Worm (Caenorhabditis elegans) whole organism, L2 larva: Measurements from ENCODE around the gene rpl-3.

Experiments used
- C34F6.9 ChIP-seq: fragments of 150-350 bp; optimal IDR thresholded peaks from 2 replicates; lab custom pipeline; 2014; ENCODE audit warnings: missing biosample characterization, missing genetic modification characterization
- F13H6.1 ChIP-seq: sonication (generic microtip); optimal IDR thresholded peaks from 2 replicates; lab custom pipeline; 2016; ENCODE audit warnings: missing genetic modification characterization, missing compliant biosample characterization
- Y55F3AM.14 ChIP-seq: fragments of 200-800 bp; sonication (Bioruptor generic); optimal IDR thresholded peaks from 2 replicates; lab custom pipeline; 2018; ENCODE audit warnings: mild to moderate bottlenecking, missing genetic modification characterization, missing compliant biosample characterization
- ZK546.5 ChIP-seq: sonication (generic microtip); optimal IDR thresholded peaks from 2 replicates; lab custom pipeline; 2017; ENCODE audit warnings: missing biosample characterization, missing genetic modification characterization
- alr-1 ChIP-seq: fragments of 150-350 bp; optimal IDR thresholded peaks from 2 replicates; lab custom pipeline; 2014; ENCODE audit warnings: missing biosample characterization, missing genetic modification characterization
- aly-2 ChIP-seq: fragments of 150-350 bp; optimal IDR thresholded peaks from 2 replicates; lab custom pipeline; 2014; ENCODE audit warnings: missing biosample characterization, missing genetic modification characterization
- ama-1 ChIP-seq: fragments of 150-350 bp; optimal IDR thresholded peaks from 2 replicates; lab custom pipeline; 2018; ENCODE audit warnings: inconsistent platforms
- blmp-1 ChIP-seq: sonication (generic microtip); optimal IDR thresholded peaks from 2 replicates; lab custom pipeline; 2017; ENCODE audit warnings: missing genetic modification characterization, mild to moderate bottlenecking, missing compliant biosample characterization, antibody characterized with exemption, moderate library complexity; ENCODE audit not compliant: insufficient read depth
- ceh-16 ChIP-seq: fragments of 150-350 bp; optimal IDR thresholded peaks from 2 replicates; lab custom pipeline; 2014; ENCODE audit warnings: missing biosample characterization, missing genetic modification characterization
- ceh-82 ChIP-seq: fragments of 150-350 bp; optimal IDR thresholded peaks from 2 replicates; lab custom pipeline; 2014; ENCODE audit warnings: missing biosample characterization, missing genetic modification characterization
- crh-2 ChIP-seq: sonication (generic microtip); optimal IDR thresholded peaks from 2 replicates; lab custom pipeline; 2017; ENCODE audit warnings: missing biosample characterization, missing genetic modification characterization
- dmd-4 ChIP-seq: sonication (generic microtip); optimal IDR thresholded peaks from 2 replicates; lab custom pipeline; 2017; ENCODE audit warnings: missing biosample characterization, missing genetic modification characterization
- egl-27 ChIP-seq: sonication (generic microtip); optimal IDR thresholded peaks from 3 replicates; lab custom pipeline; 2017; ENCODE audit warnings: missing biosample characterization, missing genetic modification reagents, missing genetic modification characterization
- elt-1 ChIP-seq: fragments of 150-350 bp; optimal IDR thresholded peaks from 2 replicates; lab custom pipeline; 2014; ENCODE audit warnings: missing biosample characterization, missing genetic modification characterization
- elt-3 ChIP-seq: sonication (generic microtip); optimal IDR thresholded peaks from 2 replicates; lab custom pipeline; 2017; ENCODE audit warnings: missing biosample characterization, missing genetic modification characterization
- fos-1 ChIP-seq: fragments of 150-350 bp; optimal IDR thresholded peaks from 2 replicates; lab custom pipeline; 2014; ENCODE audit warnings: missing biosample characterization, missing genetic modification characterization
- gmeb-1 ChIP-seq: fragments of 150-350 bp; optimal IDR thresholded peaks from 2 replicates; lab custom pipeline; 2014; ENCODE audit warnings: missing biosample characterization, missing genetic modification characterization
- lin-13 ChIP-seq: fragments of 150-350 bp; optimal IDR thresholded peaks from 2 replicates; lab custom pipeline; 2014; ENCODE audit warnings: missing biosample characterization, missing genetic modification reagents, missing genetic modification characterization
- lsy-2 ChIP-seq, 2 experiments: fragments of 150-350 bp in 1 of 2; sonication (generic microtip) in 1 of 2; optimal IDR thresholded peaks; 2 replicates each; lab custom pipeline; 2014 to 2017; ENCODE audit warnings: missing biosample characterization in 2 of 2, missing genetic modification characterization in 2 of 2
- mbf-1 ChIP-seq: sonication (generic microtip); optimal IDR thresholded peaks from 2 replicates; lab custom pipeline; 2017; ENCODE audit warnings: missing biosample characterization, missing genetic modification characterization
- mdl-1 ChIP-seq, 2 experiments: fragments of 150-350 bp in 1 of 2; sonication (generic microtip) in 1 of 2; optimal IDR thresholded peaks; 2 replicates each; lab custom pipeline; 2017; ENCODE audit warnings: missing biosample characterization in 2 of 2, missing genetic modification characterization in 2 of 2
- nhr-10 ChIP-seq: sonication (generic microtip); optimal IDR thresholded peaks from 2 replicates; lab custom pipeline; 2017; ENCODE audit warnings: missing biosample characterization, missing genetic modification characterization
- nhr-11 ChIP-seq: fragments of 150-350 bp; optimal IDR thresholded peaks from 2 replicates; lab custom pipeline; 2014; ENCODE audit warnings: missing biosample characterization, missing genetic modification characterization
- nhr-129 ChIP-seq: fragments of 150-350 bp; optimal IDR thresholded peaks from 2 replicates; lab custom pipeline; 2014; ENCODE audit warnings: missing biosample characterization, missing genetic modification characterization
- nhr-21 ChIP-seq: fragments of 150-350 bp; optimal IDR thresholded peaks from 2 replicates; lab custom pipeline; 2014; ENCODE audit warnings: missing biosample characterization, missing genetic modification characterization
- nhr-25 ChIP-seq: fragments of 150-350 bp; sonication (generic microtip); optimal IDR thresholded peaks from 3 replicates; lab custom pipeline; 2014; ENCODE audit warnings: missing biosample characterization, missing genetic modification characterization
- nhr-6 ChIP-seq: fragments of 150-350 bp; optimal IDR thresholded peaks from 2 replicates; lab custom pipeline; 2014; ENCODE audit warnings: missing biosample characterization, missing genetic modification characterization
- sem-4 ChIP-seq: fragments of 150-350 bp; optimal IDR thresholded peaks from 2 replicates; lab custom pipeline; 2014; ENCODE audit warnings: missing biosample characterization, missing genetic modification reagents, missing genetic modification characterization
- skn-1 ChIP-seq: sonication (generic microtip); optimal IDR thresholded peaks from 2 replicates; lab custom pipeline; 2017; ENCODE audit warnings: missing biosample characterization, missing genetic modification characterization
- sma-3 ChIP-seq: sonication (generic microtip); optimal IDR thresholded peaks from 2 replicates; lab custom pipeline; 2016; ENCODE audit warnings: missing genetic modification reagents, missing genetic modification characterization, missing compliant biosample characterization
- sma-9 ChIP-seq, 2 experiments: fragments of 150-350 bp in 1 of 2; sonication (generic microtip) in 1 of 2; optimal IDR thresholded peaks; 2 replicates each; lab custom pipeline; 2014 to 2016; ENCODE audit warnings: missing genetic modification characterization in 2 of 2, mild to moderate bottlenecking in 1 of 2, missing biosample characterization in 1 of 2, missing compliant biosample characterization in 1 of 2, missing genetic modification reagents in 1 of 2, moderate library complexity in 1 of 2
- snpc-4 ChIP-seq: fragments of 150-350 bp; optimal IDR thresholded peaks from 2 replicates; lab custom pipeline; 2014; ENCODE audit warnings: missing biosample characterization, missing genetic modification characterization
- unc-39 ChIP-seq: fragments of 150-350 bp; optimal IDR thresholded peaks from 2 replicates; lab custom pipeline; 2014; ENCODE audit warnings: missing biosample characterization, missing genetic modification characterization
- unc-55 ChIP-seq: fragments of 150-350 bp; sonication (generic microtip); optimal IDR thresholded peaks from 3 replicates; lab custom pipeline; 2014; ENCODE audit warnings: missing biosample characterization, missing genetic modification reagents, missing genetic modification characterization
- unc-62 ChIP-seq: fragments of 150-350 bp; optimal IDR thresholded peaks from 2 replicates; lab custom pipeline; 2014; ENCODE audit warnings: missing biosample characterization, missing genetic modification reagents, missing genetic modification characterization
- zag-1 ChIP-seq: fragments of 150-350 bp; optimal IDR thresholded peaks from 2 replicates; lab custom pipeline; 2014; ENCODE audit warnings: missing biosample characterization, missing genetic modification characterization
- ztf-1 ChIP-seq: fragments of 200-800 bp; sonication (Bioruptor generic); conservative IDR thresholded peaks from 2 replicates; pipeline ENCODE4 v1.3.6; 2022; ENCODE audit warnings: missing genetic modification characterization, missing compliant biosample characterization

The rpl-3 gene

DNA sequence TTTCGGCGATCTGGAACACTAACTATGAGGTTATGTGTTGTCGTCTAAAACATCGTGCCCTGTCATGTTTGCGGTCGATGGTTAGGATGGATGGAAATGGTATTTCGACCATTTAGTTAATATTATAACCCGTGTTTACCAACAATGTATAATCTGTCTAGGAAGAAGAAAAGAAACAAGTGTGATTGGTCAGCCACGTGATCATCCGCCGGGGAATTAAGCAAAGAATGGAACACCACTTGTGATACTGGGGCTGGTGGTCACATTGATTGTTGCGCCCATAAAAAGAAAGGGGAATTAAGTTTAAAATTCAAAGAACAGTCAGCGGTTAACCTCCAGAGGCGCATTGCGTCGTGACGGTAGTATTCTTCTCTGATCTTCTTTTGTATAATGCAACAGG lies 8.0 kb downstream of the rpl-3 start:
- TF ChIP-seq nhr-10 (no peak), nhr-21 (tag; lab: Kevin White, UChicago) (peak; percentile 29), sma-9 (GFP tag; optimal IDR thresholded peaks at IDR 0.05; lab: Kevin White, UChicago) (peak; percentile 86), sma-9 (tag; optimal IDR thresholded peaks at IDR 0.05; lab: Kevin White, UChicago) (no peak), crh-2 (tag; lab: Kevin White, UChicago) (peak; percentile 48), sem-4 (tag; lab: Kevin White, UChicago) (no peak), snpc-4 (tag; lab: Kevin White, UChicago) (no peak), nhr-25 (tag; lab: Kevin White, UChicago) (peak; percentile 85), lsy-2 (tag; optimal IDR thresholded peaks at IDR 0.05; lab: Kevin White, UChicago) (peak in 1 of 2 experiments; percentile 15), sma-3 (peak; percentile 54), nhr-6 (tag; lab: Kevin White, UChicago) (peak; percentile 53), nhr-129 (tag; lab: Kevin White, UChicago) (peak; percentile 36)

DNA sequence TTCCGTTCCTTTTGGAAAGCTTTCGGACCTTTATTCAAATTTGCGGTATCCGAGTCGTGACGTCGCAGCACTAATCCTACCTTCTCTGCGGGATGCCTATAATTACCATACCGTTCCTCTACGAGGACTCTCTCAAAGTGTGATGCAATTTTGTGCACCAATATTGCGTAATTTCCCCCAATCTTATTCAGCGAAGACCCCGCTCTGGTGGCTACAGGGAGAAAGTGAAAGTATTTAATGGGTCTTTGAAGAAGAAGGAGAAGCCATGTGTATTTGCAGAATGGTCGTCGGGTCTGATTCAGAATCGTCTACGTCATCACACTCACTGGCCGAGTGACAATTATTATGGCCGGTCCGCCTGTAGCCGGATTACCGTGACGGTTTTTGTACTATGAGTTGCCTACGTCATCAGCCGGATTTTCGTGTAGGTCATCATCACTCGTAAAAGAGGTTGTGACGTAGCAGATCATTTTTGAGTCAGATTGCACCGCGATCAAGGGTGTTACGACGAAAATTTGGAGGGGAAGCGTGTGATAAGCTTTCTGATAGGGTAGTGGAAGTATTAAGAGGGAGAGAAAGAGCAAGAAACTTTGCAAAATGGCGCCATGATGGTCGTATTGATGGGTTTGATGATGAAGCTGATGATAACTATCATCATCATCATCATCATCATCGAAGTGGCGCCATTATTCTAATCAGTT lies 8.7 kb downstream of the rpl-3 start:
- TF ChIP-seq blmp-1 (tag; lab: Kevin White, UChicago) (peak; percentile 36), sma-3 (no peak), mbf-1 (tag; lab: Kevin White, UChicago) (no peak), sma-9 (GFP tag; optimal IDR thresholded peaks at IDR 0.05; lab: Kevin White, UChicago) (peak; percentile 36), sma-9 (tag; optimal IDR thresholded peaks at IDR 0.05; lab: Kevin White, UChicago) (no peak), lsy-2 (tag; optimal IDR thresholded peaks at IDR 0.05; lab: Kevin White, UChicago) (no peak), egl-27 (tag; lab: Kevin White, UChicago) (no peak), zag-1 (tag; lab: Kevin White, UChicago) (no peak), ZK546.5 (tag; lab: Kevin White, UChicago) (no peak), lin-13 (GFP tag; lab: Kevin White, UChicago) (no peak), ceh-82 (tag; lab: Kevin White, UChicago) (no peak), snpc-4 (tag; lab: Kevin White, UChicago) (no peak), unc-62 (GFP tag; lab: Kevin White, UChicago) (no peak), alr-1 (tag; lab: Kevin White, UChicago) (no peak), dmd-4 (tag; lab: Kevin White, UChicago) (no peak), crh-2 (tag; lab: Kevin White, UChicago) (peak; percentile 7), fos-1 (tag; lab: Kevin White, UChicago) (peak; percentile 51), nhr-25 (tag; lab: Kevin White, UChicago) (peak; percentile 58)

DNA sequence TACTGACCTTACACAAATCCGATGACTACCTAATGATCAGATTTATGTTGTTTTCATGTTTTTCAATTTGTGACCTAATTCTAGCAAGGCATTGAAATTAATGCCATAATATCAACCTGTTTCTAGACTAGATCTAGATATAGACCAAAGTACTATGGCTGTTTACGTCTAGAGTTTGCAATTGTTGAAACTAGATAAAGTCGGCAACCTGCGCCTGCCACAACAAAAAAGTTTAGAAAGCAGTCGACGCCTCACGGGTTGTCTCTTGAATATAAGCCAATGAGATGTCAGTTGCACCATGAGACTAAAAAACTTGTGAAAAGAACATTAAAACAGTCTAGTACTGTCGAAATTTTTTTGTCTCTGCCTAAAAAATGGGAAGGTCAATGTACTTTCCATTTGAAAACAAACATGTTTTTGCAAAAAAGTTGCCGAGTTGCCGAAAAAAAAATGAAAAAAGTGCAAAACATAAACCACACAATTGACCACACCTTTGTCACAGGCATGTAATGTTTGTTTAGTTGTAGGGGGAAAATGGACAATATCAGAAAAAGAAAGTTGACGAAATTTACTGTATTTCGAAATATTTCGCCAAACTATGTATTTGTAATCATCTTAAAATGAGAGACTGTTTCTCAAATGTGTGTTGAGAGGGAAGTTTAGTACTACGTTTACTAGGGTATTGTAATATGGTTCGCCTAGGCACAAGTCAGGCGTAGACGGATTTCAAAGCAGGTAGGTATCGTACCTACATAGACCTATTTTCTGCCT lies 11.5 kb downstream of the rpl-3 start:
- TF ChIP-seq snpc-4 (tag; lab: Kevin White, UChicago) (peak; percentile 16), nhr-129 (tag; lab: Kevin White, UChicago) (peak; percentile 55), mdl-1 (tag; optimal IDR thresholded peaks at IDR 0.05; lab: Kevin White, UChicago) (no peak)

DNA sequence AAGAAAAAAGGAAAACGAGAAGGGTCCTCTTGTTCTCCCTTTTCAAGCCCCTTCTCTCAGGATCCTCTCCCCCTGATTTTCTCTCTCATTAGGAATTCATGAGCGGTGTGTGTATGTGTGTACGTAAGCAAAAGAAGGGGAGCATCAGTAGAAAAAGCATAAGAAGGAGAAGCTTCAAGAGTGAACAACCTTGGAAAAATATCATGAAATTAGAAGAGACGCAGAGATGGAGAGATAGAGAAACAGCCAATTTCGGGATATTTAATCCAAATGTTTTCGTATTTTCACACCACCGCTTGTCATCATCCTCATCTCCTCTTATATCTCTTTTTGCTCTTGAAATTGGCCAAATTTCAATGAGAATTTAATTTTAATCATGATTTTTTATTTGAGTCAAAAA lies 15.5 kb downstream of the rpl-3 start:
- TF ChIP-seq gmeb-1 (tag; lab: Kevin White, UChicago) (no peak), fos-1 (tag; lab: Kevin White, UChicago) (no peak), alr-1 (tag; lab: Kevin White, UChicago) (no peak), skn-1 (tag; lab: Kevin White, UChicago) (no peak), C34F6.9 (tag; lab: Kevin White, UChicago) (peak; percentile 41), ceh-16 (tag; lab: Kevin White, UChicago) (no peak), unc-55 (GFP tag; lab: Kevin White, UChicago) (peak; percentile 16), egl-27 (tag; lab: Kevin White, UChicago) (no peak), blmp-1 (tag; lab: Kevin White, UChicago) (no peak)

DNA sequence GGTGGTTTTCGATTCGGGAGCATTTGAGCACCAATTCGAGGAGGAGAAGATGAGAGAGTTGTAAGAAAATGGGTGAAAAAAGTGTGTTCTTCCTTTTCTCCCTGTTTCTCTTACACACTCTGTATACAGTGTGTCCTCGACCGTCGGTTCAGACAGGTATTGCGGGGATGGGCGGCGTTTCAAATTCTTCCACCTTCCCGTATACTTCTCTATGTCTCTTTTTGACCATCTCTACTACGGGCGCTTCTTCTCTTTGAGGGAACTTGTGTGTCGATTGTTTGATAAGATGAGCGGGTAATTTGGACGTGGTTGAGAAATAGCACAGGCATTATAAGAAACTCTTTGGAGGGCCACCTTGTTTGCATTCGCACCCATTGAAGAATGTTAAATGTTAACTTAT lies 19.9 kb downstream of the rpl-3 start:
- TF ChIP-seq sma-3 (peak; percentile 9), alr-1 (tag; lab: Kevin White, UChicago) (no peak), aly-2 (tag; lab: Kevin White, UChicago) (no peak), unc-55 (GFP tag; lab: Kevin White, UChicago) (no peak), crh-2 (tag; lab: Kevin White, UChicago) (peak; percentile 36), unc-39 (tag; lab: Kevin White, UChicago) (no peak), blmp-1 (tag; lab: Kevin White, UChicago) (no peak), nhr-6 (tag; lab: Kevin White, UChicago) (no peak), Y55F3AM.14 (GFP tag; lab: Kevin White, UChicago) (no peak), snpc-4 (tag; lab: Kevin White, UChicago) (no peak), egl-27 (tag; lab: Kevin White, UChicago) (no peak), nhr-11 (tag; lab: Kevin White, UChicago) (no peak), F13H6.1 (tag; lab: Kevin White, UChicago) (peak; percentile 53), ztf-1 (GFP tag; lab: Robert Waterston, UW) (no peak), gmeb-1 (tag; lab: Kevin White, UChicago) (peak; percentile 29), elt-3 (tag; lab: Kevin White, UChicago) (no peak), fos-1 (tag; lab: Kevin White, UChicago) (peak; percentile 77), ama-1 (no peak), dmd-4 (tag; lab: Kevin White, UChicago) (no peak), mbf-1 (tag; lab: Kevin White, UChicago) (no peak), lsy-2 (tag; optimal IDR thresholded peaks at IDR 0.05; lab: Kevin White, UChicago) (peak in 1 of 2 experiments; percentile 23), sem-4 (tag; lab: Kevin White, UChicago) (no peak), elt-1 (tag; lab: Kevin White, UChicago) (no peak), nhr-25 (tag; lab: Kevin White, UChicago) (no peak), sma-9 (GFP tag; optimal IDR thresholded peaks at IDR 0.05; lab: Kevin White, UChicago) (peak; percentile 44), sma-9 (tag; optimal IDR thresholded peaks at IDR 0.05; lab: Kevin White, UChicago) (no peak)
